1 fruit fly cellular context compared by ENCODE assay signal in the genomic region with DNA sequence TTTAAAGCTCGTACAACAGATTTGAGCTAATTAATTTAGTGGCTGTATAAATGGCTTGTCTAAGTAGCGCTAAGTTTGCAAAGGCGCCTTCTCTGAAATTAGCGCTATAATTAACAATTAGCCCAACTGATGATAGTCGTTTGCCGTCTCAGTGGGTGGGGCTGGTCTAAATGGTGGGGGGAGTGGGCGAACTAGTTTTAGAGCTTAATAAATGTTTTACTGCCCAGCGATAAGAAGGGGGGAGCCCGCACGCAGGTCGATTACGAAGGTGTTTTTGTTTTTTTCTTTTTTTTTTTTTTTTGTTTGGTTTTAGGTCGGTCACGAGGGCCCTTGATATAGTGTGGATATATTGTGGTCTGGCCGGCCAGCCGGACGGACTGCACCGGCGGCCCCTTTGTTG.
A peak's percentile ranks its signal among the peaks of the same experiment; 100 is the strongest.
TF ChIP-seq lines count a peak whose summit lies in the region.

No protein-coding gene starts in this region.

TF ChIP-seq in whole organism, embryonic, 481 proteins besides CTCF, POLR2A, EP300 and RAD21 (continued from another document):
- TF ChIP-seq exex (tag; optimal IDR thresholded peaks at IDR 0.05; lab: Kevin White, UChicago) (peak; percentile 93), inv (GFP tag; IDR thresholded peaks at IDR 0.05; lab: Robert Waterston, UW; ENCODE audit: partially characterized antibody) (no peak), stc (GFP tag; IDR thresholded peaks at IDR 0.05; lab: Robert Waterston, UW) (0 out of 2 replicates have a peak, but pooled peaks have one; percentile 11), Kr (GFP tag; optimal IDR thresholded peaks at IDR 0.05; lab: Kevin White, UChicago) (no peak), gro (GFP tag; optimal IDR thresholded peaks at IDR 0.05; lab: Kevin White, UChicago) (peak; percentile 48), chinmo (GFP tag; IDR thresholded peaks at IDR 0.05; lab: Robert Waterston, UW; ENCODE audit: partially characterized antibody) (peak; percentile 73; the same call in 1 of the 4 replicates), crol (GFP tag; IDR thresholded peaks at IDR 0.05; lab: Robert Waterston, UW) (peak; percentile 57), caup (GFP tag; optimal IDR thresholded peaks at IDR 0.05; lab: Kevin White, UChicago; ENCODE audit: severe bottlenecking) (peak; percentile 19), corto (GFP tag; optimal IDR thresholded peaks at IDR 0.05; lab: Kevin White, UChicago) (no peak), schlank (tag; optimal IDR thresholded peaks at IDR 0.05; lab: Kevin White, UChicago) (peak; percentile 13), seq (GFP tag; IDR thresholded peaks at IDR 0.05; lab: Robert Waterston, UW) (no peak), z (GFP tag; IDR thresholded peaks at IDR 0.05; lab: Robert Waterston, UW) (0 out of 3 replicates have a peak, but pooled peaks have one; percentile 37), Gsc (GFP tag; IDR thresholded peaks at IDR 0.05; lab: Robert Waterston, UW) (no peak), lab (GFP tag; optimal IDR thresholded peaks at IDR 0.05; lab: Kevin White, UChicago) (peak; percentile 20), CG18011 (GFP tag; optimal IDR thresholded peaks at IDR 0.05; lab: Kevin White, UChicago) (no peak), ato (GFP tag; IDR thresholded peaks at IDR 0.05; lab: Robert Waterston, UW; ENCODE audit: partially characterized antibody) (no peak), nom (GFP tag; optimal IDR thresholded peaks at IDR 0.05; lab: Kevin White, UChicago) (peak; percentile 12), Hey (tag; optimal IDR thresholded peaks at IDR 0.05; lab: Kevin White, UChicago) (peak; percentile 20), CG12071 (GFP tag; optimal IDR thresholded peaks at IDR 0.05; lab: Kevin White, UChicago) (peak; percentile 23), klu (GFP tag; IDR thresholded peaks at IDR 0.05; lab: Robert Waterston, UW) (0 out of 2 replicates have a peak, but pooled peaks have one; percentile 24), CG7745 (tag; optimal IDR thresholded peaks at IDR 0.05; lab: Kevin White, UChicago) (no peak), CG13296 (GFP tag; optimal IDR thresholded peaks at IDR 0.05; lab: Kevin White, UChicago) (peak; percentile 23), sens-2 (GFP tag; IDR thresholded peaks at IDR 0.05; lab: Robert Waterston, UW) (0 out of 2 replicates have a peak, but pooled peaks have one; percentile 44), bigmax (GFP tag; optimal IDR thresholded peaks at IDR 0.05; lab: Kevin White, UChicago) (no peak), NfI (GFP tag; optimal IDR thresholded peaks at IDR 0.05; lab: Kevin White, UChicago) (peak; percentile 28), Ets65A (GFP tag; lab: Kevin White, UChicago) (no peak), CG13424 (tag; optimal IDR thresholded peaks at IDR 0.05; lab: Kevin White, UChicago) (no peak), CG17385 (GFP tag; optimal IDR thresholded peaks at IDR 0.05; lab: Kevin White, UChicago) (no peak), CG12769 (tag; optimal IDR thresholded peaks at IDR 0.05; lab: Kevin White, UChicago) (peak; percentile 44), CG6654 (GFP tag; optimal IDR thresholded peaks at IDR 0.05; lab: Kevin White, UChicago) (no peak), vnd (GFP tag; IDR thresholded peaks at IDR 0.05; lab: Robert Waterston, UW; ENCODE audit: partially characterized antibody) (peak; percentile 32; the same call in 1 of the 3 replicates), Hr51 (GFP tag; optimal IDR thresholded peaks at IDR 0.05; lab: Kevin White, UChicago) (peak in 1 of 2 experiments; percentile 8), CG34376 (GFP tag; optimal IDR thresholded peaks at IDR 0.05; lab: Kevin White, UChicago) (peak; percentile 46), hb (GFP tag; IDR thresholded peaks at IDR 0.05; lab: Robert Waterston, UW; ENCODE audit: partially characterized antibody) (0 out of 3 replicates have a peak, but pooled peaks have one; percentile 20), CG32772 (GFP tag; IDR thresholded peaks at IDR 0.05; lab: Robert Waterston, UW) (peak; percentile 57; the same call in 1 of the 2 replicates), Pdp1 (GFP tag; optimal IDR thresholded peaks at IDR 0.05; lab: Kevin White, UChicago) (peak in 1 of 2 experiments; percentile 35), CG15269 (tag; optimal IDR thresholded peaks at IDR 0.05; lab: Kevin White, UChicago) (peak; percentile 45), CG14050 (GFP tag; IDR thresholded peaks at IDR 0.05; lab: Robert Waterston, UW) (peak; percentile 8; the same call in 1 of the 3 replicates), CG3726 (GFP tag; IDR thresholded peaks at IDR 0.05; lab: Robert Waterston, UW) (no peak), CG13894 (tag; optimal IDR thresholded peaks at IDR 0.05; lab: Kevin White, UChicago) (peak; percentile 77), B-H2 (GFP tag; optimal IDR thresholded peaks at IDR 0.05; lab: Kevin White, UChicago) (peak; percentile 73), mirr (GFP tag; optimal IDR thresholded peaks at IDR 0.05; lab: Kevin White, UChicago) (peak; percentile 76), Vsx1 (GFP tag; optimal IDR thresholded peaks at IDR 0.05; lab: Kevin White, UChicago) (peak; percentile 88), GATAe (GFP tag; conservative IDR thresholded peaks at IDR 0.05; lab: Robert Waterston, UW) (peak; percentile 68; the same call in 1 of the 2 replicates), sug (tag; optimal IDR thresholded peaks at IDR 0.05; lab: Kevin White, UChicago) (peak; percentile 83), CG32532 (GFP tag; IDR thresholded peaks at IDR 0.05; lab: Robert Waterston, UW) (peak; percentile 53; the same call in 1 of the 2 replicates), cwo (GFP tag; optimal IDR thresholded peaks at IDR 0.05; lab: Kevin White, UChicago) (peak; percentile 69), Fer3 (tag; optimal IDR thresholded peaks at IDR 0.05; lab: Kevin White, UChicago) (peak; percentile 4), Fer1 (GFP tag; optimal IDR thresholded peaks at IDR 0.05; lab: Kevin White, UChicago) (peak; percentile 36), CG8924 (tag; optimal IDR thresholded peaks at IDR 0.05; lab: Kevin White, UChicago) (no peak), HHEX (GFP tag; optimal IDR thresholded peaks at IDR 0.05; lab: Kevin White, UChicago) (no peak)
